Fruit fly (Drosophila melanogaster) whole organism, larva: ENCODE data around the gene CG42780.

Experiments
- noc ChIP-seq: fragments of 200-800 bp; sonication (Bioruptor generic); optimal IDR thresholded peaks from 3 replicates; lab custom pipeline; 2019; ENCODE audit warnings: missing biosample characterization, mild to moderate bottlenecking, missing genetic modification characterization, moderate library complexity

Gene CG42780

dm6 chrX:7332091-7332490 lies at the start of gene CG42780:
Gene CG42780, minus strand, starts transcription at chrX:7332191.
- no peak for TF ChIP-seq noc (tag; lab: Kevin White, UChicago)

dm6 chrX:7379569-7379968 lies 47.6 kb upstream of the CG42780 start:
- no peak for TF ChIP-seq noc (tag; lab: Kevin White, UChicago)

- TF ChIP-seq noc (tag; lab: Kevin White, UChicago) = no peak
Measured at dm6 chrX:7377840-7378239, 45.8 kb upstream of the CG42780 start, which contains the start of gene CheA7a. Gene CheA7a, plus strand, starts transcription at chrX:7378140.

- TF ChIP-seq noc (tag; lab: Kevin White, UChicago) = no peak
Measured at dm6 chrX:7372475-7372874, 40.5 kb upstream of the CG42780 start.

- TF ChIP-seq noc (tag; lab: Kevin White, UChicago) = no peak
Measured at dm6 chrX:7368361-7368760, 36.4 kb upstream of the CG42780 start.

- no peak for TF ChIP-seq noc (tag; lab: Kevin White, UChicago)
Measured at dm6 chrX:7358496-7358895, 26.5 kb upstream of the CG42780 start, which contains the start of gene CG1999. Gene CG1999, plus strand, starts transcription at chrX:7358796.

dm6 chrX:7349963-7350362 lies 18.0 kb upstream of the CG42780 start:
- TF ChIP-seq noc (tag; lab: Kevin White, UChicago) = no peak

- no peak for TF ChIP-seq noc (tag; lab: Kevin White, UChicago)
Measured at dm6 chrX:7347406-7347805, 15.4 kb upstream of the CG42780 start, which contains the start of gene CG15034. Gene CG15034, minus strand, starts transcription at chrX:7347506.

dm6 chrX:7342998-7343397 lies 11.0 kb upstream of the CG42780 start:
- no peak for TF ChIP-seq noc (tag; lab: Kevin White, UChicago)

- TF ChIP-seq noc (tag; lab: Kevin White, UChicago) = no peak
Measured at dm6 chrX:7340667-7341066, 8.7 kb upstream of the CG42780 start.

- TF ChIP-seq noc (tag; lab: Kevin White, UChicago) = no peak
Measured at dm6 chrX:7339610-7340326, 7.8 kb upstream of the CG42780 start.

dm6 chrX:7338538-7338937 lies 6.5 kb upstream of the CG42780 start:
- TF ChIP-seq noc (tag; lab: Kevin White, UChicago) = no peak

dm6 chrX:7337975-7338374 lies 6.0 kb upstream of the CG42780 start:
- no peak for TF ChIP-seq noc (tag; lab: Kevin White, UChicago)

dm6 chrX:7336962-7337844 lies 5.2 kb upstream of the CG42780 start, which contains the start of gene CBP:
Gene CBP, plus strand, starts transcription at chrX:7337352.
- peak; percentile 25 for TF ChIP-seq noc (tag; lab: Kevin White, UChicago)

- TF ChIP-seq noc (tag; lab: Kevin White, UChicago) = no peak
Measured at dm6 chrX:7336121-7336961, 4.3 kb upstream of the CG42780 start.
